Worm (Caenorhabditis elegans): Measurements from ENCODE around the gene C39D10.1.

Gene C39D10.1

DNA sequence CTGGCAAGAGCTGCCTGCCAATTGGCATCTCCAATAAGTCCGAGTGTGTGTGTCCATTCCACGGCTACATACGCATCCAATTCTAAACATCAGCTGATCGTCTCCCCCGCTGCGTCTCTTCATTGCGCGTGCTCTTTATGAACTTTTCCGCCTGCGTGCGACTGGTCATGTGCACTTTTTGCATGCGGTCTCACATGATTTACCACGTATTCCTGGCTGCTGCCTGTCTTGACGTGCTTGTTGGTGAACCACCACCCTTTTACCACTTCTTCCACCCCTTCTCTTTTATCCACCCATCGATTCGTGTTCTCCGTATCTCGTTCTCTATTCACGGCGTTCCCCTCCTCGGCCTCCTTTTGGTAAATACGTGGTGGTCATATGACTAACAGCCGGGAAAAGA lies 44.8 kb downstream of the C39D10.1 start (continued):
- TF ChIP-seq daf-12 (tag; optimal IDR thresholded peaks at IDR 0.05) (no peak), hlh-11 (tag; optimal IDR thresholded peaks at IDR 0.05) (peak; percentile 98), fkh-10 (GFP tag; optimal IDR thresholded peaks at IDR 0.05) (peak; percentile 49), unc-62 (GFP tag; optimal IDR thresholded peaks at IDR 0.05 in 1 of 2) (peak in 1 of 2 experiments; percentile 99), unc-62 (tag; optimal IDR thresholded peaks at IDR 0.05) (no peak), Y48G9A.11 (GFP tag; IDR thresholded peaks at IDR 0.05) (no peak), nhr-237 (tag; optimal IDR thresholded peaks at IDR 0.05) (no peak), Y5F2A.4 (GFP tag; optimal IDR thresholded peaks at IDR 0.05) (no peak), Y105C5A.15 (GFP tag; IDR thresholded peaks at IDR 0.05) (no peak), php-3 (GFP tag; IDR thresholded peaks at IDR 0.05) (peak; percentile 78), aha-1 (tag) (peak; percentile 99), F37D6.2 (tag; optimal IDR thresholded peaks at IDR 0.05) (peak; percentile 80), arid-1 (GFP tag; conservative IDR thresholded peaks at IDR 0.05) (no peak), zip-11 (GFP tag; IDR thresholded peaks at IDR 0.05) (no peak), nhr-111 (GFP tag; optimal IDR thresholded peaks at IDR 0.05) (no peak), zip-2 (tag; optimal IDR thresholded peaks at IDR 0.05) (no peak), jun-1 (tag; optimal IDR thresholded peaks at IDR 0.05) (no peak), lir-3 (tag; optimal IDR thresholded peaks at IDR 0.05) (no peak), aly-2 (tag; optimal IDR thresholded peaks at IDR 0.05) (no peak), tag-97 (GFP tag; IDR thresholded peaks at IDR 0.05) (no peak), snpc-1.2 (GFP tag; IDR thresholded peaks at IDR 0.05) (no peak), ztf-11 (tag; optimal IDR thresholded peaks at IDR 0.05) (no peak), spr-3 (GFP tag; optimal IDR thresholded peaks at IDR 0.05) (no peak), mep-1 (tag; optimal IDR thresholded peaks at IDR 0.05) (peak; percentile 82), vab-7 (GFP tag; IDR thresholded peaks at IDR 0.05) (peak; percentile 40; the same call in 1 of the 2 replicates), sdz-12 (GFP tag; optimal IDR thresholded peaks at IDR 0.05) (no peak), F49E8.2 (tag; optimal IDR thresholded peaks at IDR 0.05; ENCODE audit: borderline replicate concordance) (no peak), dmd-9 (GFP tag; IDR thresholded peaks at IDR 0.05) (no peak), pqm-1 (tag; optimal IDR thresholded peaks at IDR 0.05) (no peak), set-16 (GFP tag; IDR thresholded peaks at IDR 0.05) (peak; percentile 83), lin-39 (tag; optimal IDR thresholded peaks at IDR 0.05) (no peak), ztf-7 (tag; optimal IDR thresholded peaks at IDR 0.05) (peak; percentile 61), ctbp-1 (GFP tag; IDR thresholded peaks at IDR 0.05) (peak; percentile 83), cey-2 (tag; optimal IDR thresholded peaks at IDR 0.05; ENCODE audit: borderline replicate concordance, insufficient read depth) (no peak), hmg-1.1 (GFP tag; IDR thresholded peaks at IDR 0.05) (peak; percentile 90), dmd-8 (GFP tag; IDR thresholded peaks at IDR 0.05) (no peak), dmd-6 (GFP tag; IDR thresholded peaks at IDR 0.05) (peak; percentile 92), lin-13 (GFP tag; optimal IDR thresholded peaks at IDR 0.05) (no peak), ceh-62 (tag; optimal IDR thresholded peaks at IDR 0.05) (no peak), ZK337.2 (GFP tag; IDR thresholded peaks at IDR 0.05) (no peak), madf-5 (GFP tag; IDR thresholded peaks at IDR 0.05) (no peak), lin-29 (GFP tag; IDR thresholded peaks at IDR 0.05) (0 out of 2 replicates have a peak, but pooled peaks have one; percentile 40), nhr-11 (tag; optimal IDR thresholded peaks at IDR 0.05) (peak; percentile 83), skn-1 (tag; optimal IDR thresholded peaks at IDR 0.05) (no peak), pha-4 (GFP tag; IDR thresholded peaks at IDR 0.05) (no peak), pha-4 (tag; optimal IDR thresholded peaks at IDR 0.05) (no peak), tra-1 (GFP tag; IDR thresholded peaks at IDR 0.05) (peak; percentile 77; the same call in 1 of the 2 replicates), lim-7 (GFP tag; IDR thresholded peaks at IDR 0.05) (no peak), daf-8 (GFP tag; IDR thresholded peaks at IDR 0.05) (no peak), lin-38 (GFP tag; IDR thresholded peaks at IDR 0.05) (no peak), T20F7.1 (GFP tag; optimal IDR thresholded peaks at IDR 0.05) (no peak), ceh-44 (GFP tag; IDR thresholded peaks at IDR 0.05) (no peak), gei-8 (GFP tag; optimal IDR thresholded peaks at IDR 0.05) (peak; percentile 67)
